Worm (Caenorhabditis elegans): ENCODE measurements around the gene srh-243.

- TF ChIP-seq fkh-10 (GFP tag; optimal IDR thresholded peaks at IDR 0.05) (no peak), zag-1 (tag; optimal IDR thresholded peaks at IDR 0.05) (no peak), tra-1 (GFP tag; IDR thresholded peaks at IDR 0.05) (no peak), nhr-11 (tag; optimal IDR thresholded peaks at IDR 0.05) (no peak), nhr-28 (tag; optimal IDR thresholded peaks at IDR 0.05) (no peak)
Observed at ce11 chrV:2913948-2914347, 43.7 kb downstream of the srh-243 start, which contains the start of gene srh-146.

Measured in whole organism, L4 larva.